Fruit fly (Drosophila melanogaster): ENCODE data around the gene Polr2H.

Gene Polr2H

DNA sequence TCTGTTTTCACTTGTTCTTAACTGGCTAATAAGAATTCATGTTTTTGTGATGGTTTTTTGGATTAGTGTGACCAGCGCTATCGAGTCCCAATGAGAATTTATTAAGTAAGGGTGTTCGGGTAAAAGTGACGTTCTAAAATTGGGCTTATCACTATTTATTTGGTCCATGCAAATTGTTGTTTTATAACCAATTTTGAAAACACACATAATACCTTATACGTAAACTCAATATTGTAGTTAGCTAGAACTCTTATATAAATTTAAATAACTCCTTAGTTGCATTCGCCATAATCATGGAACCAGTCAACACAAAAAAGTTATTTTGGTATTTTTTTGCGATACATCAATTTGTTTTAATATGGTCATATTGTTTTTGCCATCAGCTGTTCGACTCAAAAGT lies 49.0 kb upstream of the Polr2H start, which contains the start of the genes Als2 and CG11248 (continued):
- TF ChIP-seq peb (GFP tag; IDR thresholded peaks at IDR 0.05) (peak; percentile 41; the same call in 1 of the 2 replicates), CG12659 (GFP tag; optimal IDR thresholded peaks at IDR 0.05) (peak; percentile 79), CG3281 (GFP tag; optimal IDR thresholded peaks at IDR 0.05) (no peak), CG30431 (GFP tag; optimal IDR thresholded peaks at IDR 0.05) (peak; percentile 50), ATbp (GFP tag; optimal IDR thresholded peaks at IDR 0.05) (no peak), MESR4 (GFP tag; optimal IDR thresholded peaks at IDR 0.05) (no peak), CG4730 (GFP tag; IDR thresholded peaks at IDR 0.05) (0 out of 2 replicates have a peak, but pooled peaks have one; percentile 41), CG10321 (GFP tag; IDR thresholded peaks at IDR 0.05) (no peak), dpn (GFP tag; optimal IDR thresholded peaks at IDR 0.05) (peak; percentile 69 to 77), CG12155 (GFP tag; optimal IDR thresholded peaks at IDR 0.05) (no peak), Dad (GFP tag; optimal IDR thresholded peaks at IDR 0.05) (peak; percentile 36), pfk (GFP tag; optimal IDR thresholded peaks at IDR 0.05) (no peak), cwo (GFP tag; optimal IDR thresholded peaks at IDR 0.05) (no peak), CG4854 (GFP tag; optimal IDR thresholded peaks at IDR 0.05) (no peak), Spps (tag; optimal IDR thresholded peaks at IDR 0.05) (peak; percentile 53), lilli (GFP tag; optimal IDR thresholded peaks at IDR 0.05) (peak; percentile 80), CG6254 (GFP tag; optimal IDR thresholded peaks at IDR 0.05) (no peak), yki (optimal IDR thresholded peaks at IDR 0.05) (no peak), Ets65A (GFP tag) (peak; percentile 96), tgo (GFP tag; IDR thresholded peaks at IDR 0.05) (peak; percentile 66), CG12299 (tag; optimal IDR thresholded peaks at IDR 0.05) (peak; percentile 36), eve (GFP tag; optimal IDR thresholded peaks at IDR 0.05) (no peak), E2f1 (GFP tag; IDR thresholded peaks at IDR 0.05) (peak; percentile 63), CG8944 (GFP tag; optimal IDR thresholded peaks at IDR 0.05) (peak; percentile 65), fd3F (GFP tag; optimal IDR thresholded peaks at IDR 0.05) (peak; percentile 70), Scr (GFP tag; IDR thresholded peaks at IDR 0.05; ENCODE audit: partially characterized antibody) (no peak), CG34422 (GFP tag; IDR thresholded peaks at IDR 0.05) (peak; percentile 69; the same call in 2 of the 3 replicates), CG12236 (GFP tag; optimal IDR thresholded peaks at IDR 0.05) (peak; percentile 21), pum (GFP tag; optimal IDR thresholded peaks at IDR 0.05) (peak; percentile 76), jumu (GFP tag; optimal IDR thresholded peaks at IDR 0.05) (peak; percentile 60), Hr39 (optimal IDR thresholded peaks at IDR 0.05) (no peak), CG8359 (GFP tag; optimal IDR thresholded peaks at IDR 0.05; ENCODE audit: borderline replicate concordance) (no peak), tio (GFP tag; optimal IDR thresholded peaks at IDR 0.05) (no peak), gsb (GFP tag; IDR thresholded peaks at IDR 0.05) (no peak), Mrtf (GFP tag; IDR thresholded peaks at IDR 0.05) (no peak), CG4328 (GFP tag; optimal IDR thresholded peaks at IDR 0.05) (no peak), lmd (GFP tag; IDR thresholded peaks at IDR 0.05) (peak; percentile 74), YL-1 (GFP tag; optimal IDR thresholded peaks at IDR 0.05) (peak; percentile 65), Dek (tag; optimal IDR thresholded peaks at IDR 0.05) (no peak), CG2875 (GFP tag; optimal IDR thresholded peaks at IDR 0.05) (no peak), cas (GFP tag; IDR thresholded peaks at IDR 0.05) (no peak), CG17612 (GFP tag; IDR thresholded peaks at IDR 0.05) (peak; percentile 30; the same call in 1 of the 2 replicates), ind (GFP tag; optimal IDR thresholded peaks at IDR 0.05) (peak; percentile 79), btn (GFP tag; optimal IDR thresholded peaks at IDR 0.05) (no peak), CG11504 (tag; optimal IDR thresholded peaks at IDR 0.05) (no peak), dan (GFP tag; IDR thresholded peaks at IDR 0.05) (no peak), Fer1 (GFP tag; optimal IDR thresholded peaks at IDR 0.05) (no peak), fru (optimal IDR thresholded peaks at IDR 0.05) (no peak), CG1529 (GFP tag; optimal IDR thresholded peaks at IDR 0.05) (no peak), z (GFP tag; IDR thresholded peaks at IDR 0.05) (no peak), Tbp (GFP tag; optimal IDR thresholded peaks at IDR 0.05) (no peak), abd-A (tag; optimal IDR thresholded peaks at IDR 0.05) (no peak), ems (GFP tag; optimal IDR thresholded peaks at IDR 0.05) (peak; percentile 56)

All from whole organism, embryonic.